Worm (Caenorhabditis elegans): Measurements from ENCODE around the gene nhr-119.

ce11 chrII:2832539-2832938, 32.1 kb upstream of the nhr-119 start:
- TF ChIP-seq klf-2 (GFP tag; conservative IDR thresholded peaks at IDR 0.05) (no peak), T22C8.4 (GFP tag; IDR thresholded peaks at IDR 0.05) (no peak), ref-1 (GFP tag; conservative IDR thresholded peaks at IDR 0.05) (no peak), ztf-29 (GFP tag; IDR thresholded peaks at IDR 0.05) (no peak), tab-1 (GFP tag; IDR thresholded peaks at IDR 0.05) (no peak), flt-1 (GFP tag; IDR thresholded peaks at IDR 0.05) (no peak), med-1 (GFP tag; optimal IDR thresholded peaks at IDR 0.05; ENCODE audit: insufficient read depth) (no peak), ztf-23 (GFP tag; IDR thresholded peaks at IDR 0.05) (no peak)
